Worm (Caenorhabditis elegans) whole organism, mixed stage, embryonic: ENCODE data around the gene sax-7.

Experiments used
- M03D4.4 ChIP-seq: sonication (generic microtip); optimal IDR thresholded peaks from 2 replicates; lab custom pipeline; 2017; ENCODE audit warnings: mild to moderate bottlenecking, missing genetic modification characterization, missing compliant biosample characterization
- bed-3 ChIP-seq: fragments of 200-800 bp; sonication (Bioruptor generic); optimal IDR thresholded peaks from 3 replicates; lab custom pipeline; 2018; ENCODE audit warnings: mild to moderate bottlenecking, missing genetic modification characterization, moderate library complexity, missing compliant biosample characterization
- blmp-1 ChIP-seq: fragments of 150-350 bp; optimal IDR thresholded peaks from 2 replicates; lab custom pipeline; 2014; ENCODE audit warnings: missing biosample characterization, missing genetic modification characterization
- ceh-39 ChIP-seq: fragments of 150-350 bp; optimal IDR thresholded peaks from 2 replicates; lab custom pipeline; 2014; ENCODE audit warnings: missing biosample characterization, missing genetic modification characterization
- ceh-43 ChIP-seq: fragments of 200-800 bp; sonication (Bioruptor generic); optimal IDR thresholded peaks from 2 replicates; lab custom pipeline; 2018; ENCODE audit warnings: mild to moderate bottlenecking, missing genetic modification characterization, moderate library complexity, missing compliant biosample characterization
- ceh-83 ChIP-seq: fragments of 200-800 bp; sonication (Bioruptor generic); optimal IDR thresholded peaks from 2 replicates; lab custom pipeline; 2018; ENCODE audit warnings: mild to moderate bottlenecking, missing genetic modification characterization, missing compliant biosample characterization
- ces-1 ChIP-seq: fragments of 150-350 bp; optimal IDR thresholded peaks from 2 replicates; lab custom pipeline; 2014; ENCODE audit warnings: missing biosample characterization, missing genetic modification reagents, missing genetic modification characterization
- cnd-1 ChIP-seq: fragments of 200-800 bp; sonication (Bioruptor generic); optimal IDR thresholded peaks from 2 replicates; lab custom pipeline; 2018; ENCODE audit warnings: mild to moderate bottlenecking, missing genetic modification characterization, missing compliant biosample characterization
- drap-1 ChIP-seq: fragments of 200-800 bp; sonication (Bioruptor generic); optimal IDR thresholded peaks from 3 replicates; lab custom pipeline; 2018; ENCODE audit warnings: mild to moderate bottlenecking, missing genetic modification characterization, missing compliant biosample characterization
- elt-1 ChIP-seq: sonication (generic microtip); optimal IDR thresholded peaks from 2 replicates; lab custom pipeline; 2017; ENCODE audit warnings: missing genetic modification characterization, mild to moderate bottlenecking, missing compliant biosample characterization, antibody characterized with exemption, moderate library complexity, borderline replicate concordance; ENCODE audit not compliant: insufficient read depth
- elt-3 ChIP-seq: fragments of 150-350 bp; optimal IDR thresholded peaks from 2 replicates; lab custom pipeline; 2014; ENCODE audit warnings: missing biosample characterization, missing genetic modification characterization
- ham-2 ChIP-seq: fragments of 200-800 bp; sonication (Bioruptor generic); optimal IDR thresholded peaks from 2 replicates; lab custom pipeline; 2018; ENCODE audit warnings: mild to moderate bottlenecking, missing genetic modification characterization, missing compliant biosample characterization
- hlh-1 ChIP-seq: fragments of 150-350 bp; optimal IDR thresholded peaks from 2 replicates; lab custom pipeline; 2014; ENCODE audit warnings: missing biosample characterization, missing genetic modification reagents, missing genetic modification characterization
- lin-13 ChIP-seq: fragments of 150-350 bp; optimal IDR thresholded peaks from 2 replicates; lab custom pipeline; 2014; ENCODE audit warnings: missing biosample characterization, missing genetic modification characterization
- lin-32 ChIP-seq: fragments of 200-800 bp; sonication (Bioruptor generic); optimal IDR thresholded peaks from 2 replicates; lab custom pipeline; 2018; ENCODE audit warnings: mild to moderate bottlenecking, missing genetic modification characterization, missing compliant biosample characterization
- lsy-2 ChIP-seq: fragments of 150-350 bp; optimal IDR thresholded peaks from 2 replicates; lab custom pipeline; 2014; ENCODE audit warnings: missing biosample characterization, missing genetic modification characterization
- mab-5 ChIP-seq: fragments of 150-350 bp; optimal IDR thresholded peaks from 2 replicates; lab custom pipeline; 2014; ENCODE audit warnings: missing biosample characterization, missing genetic modification characterization
- mep-1 ChIP-seq: fragments of 150-350 bp; optimal IDR thresholded peaks from 2 replicates; lab custom pipeline; 2017; ENCODE audit warnings: missing biosample characterization, missing genetic modification reagents, missing genetic modification characterization, inconsistent platforms
- mls-2 ChIP-seq: sonication (generic microtip); optimal IDR thresholded peaks from 2 replicates; lab custom pipeline; 2016; ENCODE audit warnings: mild to moderate bottlenecking, missing genetic modification characterization, moderate library complexity, missing compliant biosample characterization
- nhr-12 ChIP-seq: fragments of 150-350 bp; optimal IDR thresholded peaks from 2 replicates; lab custom pipeline; 2014; ENCODE audit warnings: missing biosample characterization, missing genetic modification characterization
- nhr-2 ChIP-seq: fragments of 150-350 bp; optimal IDR thresholded peaks from 2 replicates; lab custom pipeline; 2014; ENCODE audit warnings: missing biosample characterization, missing genetic modification characterization
- nhr-237 ChIP-seq: fragments of 150-350 bp; optimal IDR thresholded peaks from 2 replicates; lab custom pipeline; 2014; ENCODE audit warnings: missing biosample characterization, missing genetic modification characterization
- nhr-28 ChIP-seq: fragments of 150-350 bp; optimal IDR thresholded peaks from 2 replicates; lab custom pipeline; 2014; ENCODE audit warnings: missing biosample characterization, missing genetic modification characterization
- nhr-76 ChIP-seq: sonication (generic microtip); optimal IDR thresholded peaks from 2 replicates; lab custom pipeline; 2017; ENCODE audit warnings: missing biosample characterization, missing genetic modification characterization
- sem-2 ChIP-seq: fragments of 200-800 bp; sonication (Bioruptor generic); optimal IDR thresholded peaks from 2 replicates; lab custom pipeline; 2018; ENCODE audit warnings: mild to moderate bottlenecking, missing genetic modification characterization, missing compliant biosample characterization
- snpc-4 ChIP-seq: fragments of 150-350 bp; optimal IDR thresholded peaks from 2 replicates; lab custom pipeline; 2014; ENCODE audit warnings: missing biosample characterization, missing genetic modification characterization
- sptf-1 ChIP-seq: sonication (generic microtip); optimal IDR thresholded peaks from 2 replicates; lab custom pipeline; 2017; ENCODE audit warnings: mild to moderate bottlenecking, missing genetic modification characterization, moderate library complexity, missing compliant biosample characterization
- tbx-8 ChIP-seq: fragments of 200-800 bp; sonication (Bioruptor generic); optimal IDR thresholded peaks from 2 replicates; lab custom pipeline; 2018; ENCODE audit warnings: mild to moderate bottlenecking, missing genetic modification characterization, moderate library complexity, missing compliant biosample characterization
- unc-120 ChIP-seq: sonication (generic microtip); optimal IDR thresholded peaks from 2 replicates; lab custom pipeline; 2017; ENCODE audit warnings: missing genetic modification characterization, missing compliant biosample characterization; ENCODE audit not compliant: poor library complexity, severe bottlenecking
- unc-39 ChIP-seq: fragments of 150-350 bp; optimal IDR thresholded peaks from 2 replicates; lab custom pipeline; 2014; ENCODE audit warnings: missing biosample characterization, missing genetic modification characterization
- unc-62 ChIP-seq: fragments of 150-350 bp; optimal IDR thresholded peaks from 2 replicates; lab custom pipeline; 2014; ENCODE audit warnings: missing biosample characterization, missing genetic modification reagents, missing genetic modification characterization
- zip-8 ChIP-seq: fragments of 150-350 bp; optimal IDR thresholded peaks from 2 replicates; lab custom pipeline; 2014; ENCODE audit warnings: missing biosample characterization, missing genetic modification characterization
- ztf-11 ChIP-seq: fragments of 150-350 bp; optimal IDR thresholded peaks from 2 replicates; lab custom pipeline; 2014; ENCODE audit warnings: missing biosample characterization, missing genetic modification characterization

Gene sax-7

DNA sequence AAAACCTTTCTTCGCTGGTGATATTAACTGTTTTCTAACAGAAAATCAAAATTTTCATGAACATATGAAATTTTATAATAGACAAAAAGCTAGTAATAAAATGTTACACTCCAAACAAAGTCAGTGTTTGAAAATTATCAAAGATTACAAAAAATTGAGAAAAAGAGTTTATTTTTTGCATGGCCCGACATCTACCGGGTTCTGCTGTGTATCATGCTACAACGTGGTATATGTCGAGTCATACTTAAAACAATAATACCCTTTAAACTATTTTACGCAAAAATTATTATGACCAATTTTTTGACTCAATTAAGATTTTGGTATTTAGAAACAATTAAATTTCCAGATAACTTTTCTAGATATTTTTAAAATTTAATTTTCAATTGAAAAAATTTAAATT, 13.1 kb downstream of the sax-7 start:
- TF ChIP-seq hlh-1 (tag; lab: Kevin White, UChicago) (no peak), ceh-43 (GFP tag; lab: Kevin White, UChicago) (no peak), unc-120 (no peak)

DNA sequence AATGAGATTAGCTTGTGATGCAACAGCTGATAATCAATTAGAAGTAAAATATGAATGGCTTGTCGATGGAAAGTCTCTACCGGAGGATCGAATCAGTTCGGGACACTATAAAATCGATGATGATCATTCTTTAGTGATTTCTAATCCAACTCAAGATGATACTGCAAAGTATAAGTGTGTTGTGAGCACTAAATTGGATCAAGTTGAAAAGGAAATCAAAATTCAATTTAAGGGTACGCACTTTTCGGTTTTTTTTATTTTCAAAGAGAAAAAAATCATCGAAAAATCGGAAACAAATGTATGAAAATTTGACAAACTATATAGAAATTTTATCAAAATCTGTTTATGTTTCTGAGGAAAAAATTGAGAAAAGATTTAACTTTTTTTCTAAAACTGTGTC, 14.1 kb downstream of the sax-7 start:
- TF ChIP-seq nhr-2 (tag; lab: Kevin White, UChicago) (no peak), ces-1 (GFP tag; lab: Kevin White, UChicago) (no peak), nhr-12 (tag; lab: Kevin White, UChicago) (no peak), unc-62 (GFP tag; lab: Kevin White, UChicago) (no peak), blmp-1 (no peak), sptf-1 (tag; lab: Kevin White, UChicago) (no peak), mls-2 (tag; lab: Kevin White, UChicago) (no peak), zip-8 (tag; lab: Kevin White, UChicago) (no peak), elt-1 (tag; lab: Kevin White, UChicago) (no peak), ham-2 (no peak), mab-5 (tag; lab: Kevin White, UChicago) (no peak), lin-13 (tag; lab: Kevin White, UChicago) (no peak), snpc-4 (tag; lab: Kevin White, UChicago) (no peak), elt-3 (tag; lab: Kevin White, UChicago) (no peak), hlh-1 (tag; lab: Kevin White, UChicago) (no peak), lsy-2 (tag; lab: Kevin White, UChicago) (no peak)

DNA sequence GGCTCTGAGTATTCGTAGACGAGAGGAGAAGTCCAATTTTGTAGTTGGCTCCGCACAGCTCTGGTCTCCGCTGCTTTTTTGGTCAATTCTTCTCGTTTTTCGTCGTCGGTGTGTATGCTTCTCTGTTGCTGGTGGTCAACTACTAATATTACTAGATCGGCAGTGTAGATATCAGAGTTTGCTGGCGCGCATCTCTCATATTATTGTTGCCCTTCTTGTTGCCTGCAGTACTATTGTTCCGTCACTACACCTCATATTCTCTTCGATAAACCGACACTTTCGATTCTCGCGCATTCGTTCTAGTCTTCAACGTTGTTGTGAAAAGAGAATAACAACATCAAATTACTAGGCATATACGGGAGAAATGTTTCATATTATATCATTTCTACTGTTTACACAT, 17.7 kb downstream of the sax-7 start:
- TF ChIP-seq mls-2 (tag; lab: Kevin White, UChicago) (no peak), unc-62 (GFP tag; lab: Kevin White, UChicago) (no peak), M03D4.4 (tag; lab: Kevin White, UChicago) (no peak), ztf-11 (tag; lab: Kevin White, UChicago) (no peak), unc-39 (tag; lab: Kevin White, UChicago) (no peak), cnd-1 (tag; lab: Kevin White, UChicago) (no peak), ceh-39 (no peak), ceh-83 (no peak), bed-3 (no peak)

DNA sequence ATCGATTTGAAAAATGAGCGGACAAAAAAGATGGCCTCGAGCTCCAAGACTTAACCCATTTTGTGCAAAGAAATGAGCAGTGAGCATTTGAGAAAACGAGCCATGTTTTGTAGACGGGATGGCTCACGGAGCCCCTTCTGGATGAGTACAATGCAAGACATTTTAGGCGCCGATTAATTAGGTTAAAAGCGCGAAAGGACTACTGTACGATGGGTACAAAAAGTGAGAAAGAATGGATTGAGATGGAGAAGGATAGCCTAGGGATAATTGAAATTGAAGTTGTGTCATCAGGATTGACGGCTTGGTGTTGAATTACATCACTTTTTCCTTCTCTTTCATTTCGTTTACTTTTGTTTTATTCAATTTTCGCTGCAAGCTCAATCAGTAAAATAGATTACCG, 18.3 kb downstream of the sax-7 start:
- TF ChIP-seq unc-120 (no peak), tbx-8 (GFP tag; lab: Kevin White, UChicago) (no peak), ces-1 (GFP tag; lab: Kevin White, UChicago) (peak; percentile 53), mep-1 (no peak), unc-39 (tag; lab: Kevin White, UChicago) (no peak), lsy-2 (tag; lab: Kevin White, UChicago) (no peak), ceh-39 (no peak)

DNA sequence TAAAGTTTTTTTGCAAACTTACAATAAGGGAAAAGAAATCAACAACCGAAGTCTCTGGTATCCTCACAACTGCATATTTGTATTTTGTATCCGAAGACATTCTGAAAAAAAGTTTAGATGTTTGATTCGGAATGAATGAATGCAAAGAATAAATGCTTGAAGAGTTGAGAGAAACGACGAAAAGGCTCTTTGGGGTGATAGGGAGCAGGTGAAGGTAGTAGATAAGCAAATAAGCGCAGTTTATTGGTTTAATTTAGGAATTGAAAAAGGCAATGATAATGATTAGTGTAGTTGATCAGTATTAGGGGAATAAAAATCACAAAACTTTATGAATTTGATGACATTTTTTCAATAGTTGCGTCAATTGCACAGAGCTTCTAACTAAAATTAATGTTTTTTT, 24.1 kb downstream of the sax-7 start, which contains the start of gene nsy-7:
nsy-7 (minus strand) TSS at position 101 of the 400 bp plus-strand sequence.
- TF ChIP-seq lin-32 (GFP tag; lab: Kevin White, UChicago) (no peak), mab-5 (tag; lab: Kevin White, UChicago) (no peak), mls-2 (tag; lab: Kevin White, UChicago) (no peak), nhr-2 (tag; lab: Kevin White, UChicago) (no peak), unc-39 (tag; lab: Kevin White, UChicago) (no peak), sem-2 (GFP tag; lab: Kevin White, UChicago) (no peak), nhr-12 (tag; lab: Kevin White, UChicago) (no peak), ceh-83 (no peak)

DNA sequence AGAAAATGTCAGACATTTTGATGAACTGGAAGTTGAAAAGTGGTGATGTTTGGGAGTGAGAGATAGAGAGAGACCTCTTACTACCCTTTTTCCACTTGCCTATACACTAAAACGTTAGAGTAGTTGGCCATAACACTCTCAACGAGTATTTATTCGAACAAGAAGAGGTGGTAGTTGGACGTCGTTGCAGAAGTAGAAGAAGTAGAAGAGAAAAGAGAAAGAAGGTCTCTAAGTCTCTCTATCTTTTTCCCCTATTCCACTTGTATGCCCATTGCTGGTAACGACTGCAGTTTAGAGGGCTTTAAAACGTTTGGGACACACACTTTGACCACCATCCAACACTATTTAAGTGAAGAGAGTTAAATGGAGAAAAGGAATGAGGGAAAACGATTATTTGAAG, 29.1 kb downstream of the sax-7 start:
- TF ChIP-seq ceh-39, result no peak
- no peak for TF ChIP-seq nhr-28 (tag; lab: Kevin White, UChicago)
- TF ChIP-seq unc-120, result no peak
- TF ChIP-seq mep-1, result no peak
- TF ChIP-seq zip-8 (tag; lab: Kevin White, UChicago), result no peak
- no peak for TF ChIP-seq nhr-76 (tag; lab: Kevin White, UChicago)
- no peak for TF ChIP-seq elt-3 (tag; lab: Kevin White, UChicago)
- TF ChIP-seq elt-1 (tag; lab: Kevin White, UChicago), result no peak
- TF ChIP-seq ceh-83, result no peak
- TF ChIP-seq mab-5 (tag; lab: Kevin White, UChicago), result no peak
- TF ChIP-seq drap-1, result no peak
- TF ChIP-seq ham-2, result no peak
- no peak for TF ChIP-seq nhr-237
